Fruit fly (Drosophila melanogaster) whole organism, embryonic: ENCODE measurements around the gene CG10341.

Experiments
- CG14050 ChIP-seq: fragments of 200-800 bp; sonication (Bioruptor generic); IDR thresholded peaks from 3 replicates; pipeline ENCODE4 v1.3.6; 2022; ENCODE audit warnings: missing biosample characterization, missing genetic modification characterization
- CG1832 ChIP-seq: fragments of 200-800 bp; sonication (Bioruptor generic); optimal IDR thresholded peaks from 2 replicates; lab custom pipeline; 2017; ENCODE audit warnings: missing biosample characterization, mild to moderate bottlenecking, missing genetic modification characterization, inconsistent platforms
- CG4404 ChIP-seq: fragments of 200-800 bp; sonication (Bioruptor generic); IDR thresholded peaks from 2 replicates; pipeline ENCODE4 v1.3.6; 2022; ENCODE audit warnings: missing biosample characterization, missing genetic modification characterization
- CkIIα-i1 ChIP-seq: fragments of 200-800 bp; sonication (Bioruptor generic); IDR thresholded peaks from 2 replicates; pipeline ENCODE4 v1.3.6; 2022; ENCODE audit warnings: missing biosample characterization, missing genetic modification characterization
- Dek ChIP-seq: fragments of 200-800 bp; sonication (Bioruptor generic); optimal IDR thresholded peaks from 3 replicates; lab custom pipeline; 2019; ENCODE audit warnings: missing biosample characterization, mild to moderate bottlenecking, missing genetic modification characterization, moderate library complexity
- Gug ChIP-seq: fragments of 200-800 bp; sonication (Bioruptor generic); IDR thresholded peaks from 4 replicates; pipeline ENCODE4 v1.3.6; 2022; ENCODE audit warnings: missing biosample characterization, missing genetic modification characterization
- br ChIP-seq: fragments of >200 bp; optimal IDR thresholded peaks from 2 replicates; lab custom pipeline; 2017
- fru ChIP-seq: fragments of >200 bp; optimal IDR thresholded peaks from 2 replicates; lab custom pipeline; 2017
- org-1 ChIP-seq: fragments of 200-800 bp; sonication (Bioruptor generic); optimal IDR thresholded peaks from 2 replicates; lab custom pipeline; 2017; ENCODE audit warnings: missing biosample characterization, missing genetic modification characterization
- pzg ChIP-seq: fragments of 200-800 bp; sonication (Bioruptor generic); optimal IDR thresholded peaks from 3 replicates; lab custom pipeline; 2018; ENCODE audit warnings: missing biosample characterization, mild to moderate bottlenecking, missing genetic modification characterization, moderate library complexity
- sob ChIP-seq: fragments of 200-800 bp; sonication (Bioruptor generic); IDR thresholded peaks from 2 replicates; pipeline ENCODE4 v1.3.6; 2022; ENCODE audit warnings: missing biosample characterization, missing genetic modification characterization

DNA sequence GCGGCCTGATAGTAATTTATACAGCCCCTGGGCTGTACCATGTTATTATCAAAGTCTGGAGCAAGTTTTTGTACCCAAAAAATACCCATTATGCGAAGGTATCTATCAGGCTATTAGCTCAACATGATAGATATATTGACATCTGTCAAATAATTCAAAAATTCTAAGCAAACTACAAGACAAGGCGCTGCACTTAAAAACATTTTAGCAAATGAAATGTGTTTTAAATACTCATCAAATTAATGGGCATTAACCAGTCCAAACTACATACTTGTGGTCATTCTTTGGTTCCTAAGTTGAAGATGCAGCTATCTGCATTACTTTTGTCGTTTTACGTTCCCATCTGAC lies 45.2 kb upstream of the CG10341 start:
- TF ChIP-seq pzg (GFP tag; lab: Kevin White, UChicago) (no peak), Dek (tag; lab: Kevin White, UChicago) (no peak), CkIIα-i1 (GFP tag; lab: Robert Waterston, UW) (no peak), Gug (GFP tag; lab: Robert Waterston, UW) (peak; percentile 49; the same call in 2 of the 4 replicates), CG14050 (0 out of 3 replicates have a peak, but pooled peaks have one; percentile 13), br (lab: Kevin White, UChicago) (no peak), sob (peak; percentile 75), CG1832 (no peak), org-1 (peak; percentile 15), fru (no peak), CG4404 (GFP tag; lab: Robert Waterston, UW) (peak; percentile 72)
